Fruit fly (Drosophila melanogaster): ENCODE measurements around the gene CG14322.

CG14322 gene

DNA sequence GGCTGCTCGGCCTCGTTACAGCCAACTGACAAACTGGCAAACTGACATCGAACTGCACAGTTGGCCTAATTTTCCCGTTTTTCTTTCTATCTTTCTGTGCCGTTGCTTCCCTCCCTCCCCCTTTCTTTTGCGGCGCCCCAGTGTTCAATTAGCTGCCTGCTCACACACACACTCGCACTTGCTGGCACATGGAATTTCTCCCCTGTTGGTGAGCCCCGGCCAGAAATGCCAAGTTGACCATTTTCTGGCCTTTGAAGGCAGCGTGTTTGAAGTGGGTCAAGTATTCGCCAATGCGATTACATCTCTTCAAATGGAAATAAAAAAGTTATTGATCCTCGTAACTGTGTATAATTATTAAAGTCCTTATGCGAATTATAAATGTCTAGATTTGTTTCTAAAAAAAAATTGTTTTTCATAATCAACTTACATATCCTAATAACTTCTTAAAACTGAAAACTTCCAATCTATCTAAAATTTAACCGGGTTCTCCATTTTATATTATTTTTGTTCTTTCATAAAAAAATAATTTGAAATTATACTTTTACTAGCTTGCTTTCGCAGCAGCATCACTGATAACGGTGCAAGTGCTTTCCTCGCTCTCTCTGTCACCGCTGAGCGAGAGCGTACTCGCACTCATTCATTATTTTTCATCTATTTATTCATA is 33.3 kb downstream of the CG14322 start (continued):
- no peak for TF ChIP-seq CG32532 (GFP tag; IDR thresholded peaks at IDR 0.05)
- no peak for TF ChIP-seq CG7271 (tag; optimal IDR thresholded peaks at IDR 0.05)
- TF ChIP-seq CTCF (GFP tag; optimal IDR thresholded peaks at IDR 0.05), result no peak
- TF ChIP-seq zf30C (GFP tag; optimal IDR thresholded peaks at IDR 0.05), result no peak
- peak; percentile 62 for TF ChIP-seq kni (GFP tag; optimal IDR thresholded peaks at IDR 0.05)
- no peak for TF ChIP-seq GATAe (GFP tag; conservative IDR thresholded peaks at IDR 0.05)
- TF ChIP-seq CG15601 (tag; optimal IDR thresholded peaks at IDR 0.05), result peak; percentile 20
- peak; percentile 54 for TF ChIP-seq zen (tag; optimal IDR thresholded peaks at IDR 0.05)
- peak; percentile 23 for TF ChIP-seq unpg (GFP tag; optimal IDR thresholded peaks at IDR 0.05)
- peak in 1 of 2 experiments; percentile 7 for TF ChIP-seq Pdp1 (GFP tag; optimal IDR thresholded peaks at IDR 0.05)
- TF ChIP-seq CG11504 (tag; optimal IDR thresholded peaks at IDR 0.05), result peak; percentile 71
- TF ChIP-seq CG10565 (GFP tag; optimal IDR thresholded peaks at IDR 0.05), result no peak
- TF ChIP-seq CG13424 (tag; optimal IDR thresholded peaks at IDR 0.05), result peak; percentile 57
- peak; percentile 44 for TF ChIP-seq CG10267 (tag; optimal IDR thresholded peaks at IDR 0.05)
- TF ChIP-seq esg (GFP tag; conservative IDR thresholded peaks at IDR 0.05), result peak; percentile 30; the same call in 1 of the 2 replicates
- TF ChIP-seq psq (GFP tag; optimal IDR thresholded peaks at IDR 0.05), result no peak
- peak; percentile 61 for TF ChIP-seq D19A (tag; optimal IDR thresholded peaks at IDR 0.05)
- TF ChIP-seq Opbp (GFP tag; IDR thresholded peaks at IDR 0.05; ENCODE audit: partially characterized antibody), result no peak
- TF ChIP-seq CG5180 (GFP tag; optimal IDR thresholded peaks at IDR 0.05), result peak; percentile 52
- TF ChIP-seq croc (GFP tag; conservative IDR thresholded peaks at IDR 0.05), result no peak
- TF ChIP-seq CG12071 (GFP tag; optimal IDR thresholded peaks at IDR 0.05), result no peak
- no peak for TF ChIP-seq lov (optimal IDR thresholded peaks at IDR 0.05)
- 0 out of 3 replicates have a peak, but pooled peaks have one; percentile 53 for TF ChIP-seq lov (GFP tag; IDR thresholded peaks at IDR 0.05)
- TF ChIP-seq Adf1 (GFP tag; IDR thresholded peaks at IDR 0.05), result no peak
- peak; percentile 71 for TF ChIP-seq phol (tag; optimal IDR thresholded peaks at IDR 0.05)
- TF ChIP-seq CG33557 (GFP tag; optimal IDR thresholded peaks at IDR 0.05), result peak; percentile 17
- TF ChIP-seq Poxn (GFP tag; IDR thresholded peaks at IDR 0.05), result no peak
- TF ChIP-seq CG4820 (GFP tag; optimal IDR thresholded peaks at IDR 0.05), result peak; percentile 35
- no peak for TF ChIP-seq disco-r (GFP tag; optimal IDR thresholded peaks at IDR 0.05)
- TF ChIP-seq CG10147 (GFP tag; optimal IDR thresholded peaks at IDR 0.05), result peak; percentile 40
- no peak for TF ChIP-seq CG17802 (tag; optimal IDR thresholded peaks at IDR 0.05)
- TF ChIP-seq fru (optimal IDR thresholded peaks at IDR 0.05), result no peak
- peak; percentile 5 for TF ChIP-seq HmgD (GFP tag; optimal IDR thresholded peaks at IDR 0.05)
- TF ChIP-seq fd102C (GFP tag; optimal IDR thresholded peaks at IDR 0.05), result no peak
- no peak for TF ChIP-seq CG1647 (GFP tag; optimal IDR thresholded peaks at IDR 0.05)
- 0 out of 3 replicates have a peak, but pooled peaks have one; percentile 20 for TF ChIP-seq otp (GFP tag; IDR thresholded peaks at IDR 0.05)
- peak; percentile 50 for TF ChIP-seq CG7839 (tag; optimal IDR thresholded peaks at IDR 0.05)
- peak; percentile 5 for TF ChIP-seq Sry-δ (GFP tag; optimal IDR thresholded peaks at IDR 0.05)
- TF ChIP-seq Oaz (GFP tag; IDR thresholded peaks at IDR 0.05), result no peak
- no peak for TF ChIP-seq nau (GFP tag; optimal IDR thresholded peaks at IDR 0.05)
- TF ChIP-seq Ravus (GFP tag; IDR thresholded peaks at IDR 0.05), result no peak
- TF ChIP-seq CG13894 (tag; optimal IDR thresholded peaks at IDR 0.05), result no peak
- TF ChIP-seq CG8359 (GFP tag; optimal IDR thresholded peaks at IDR 0.05; ENCODE audit: borderline replicate concordance), result no peak
- no peak for TF ChIP-seq ham (GFP tag; IDR thresholded peaks at IDR 0.05)
- peak; percentile 72 for TF ChIP-seq gem (tag; optimal IDR thresholded peaks at IDR 0.05)
- peak; percentile 18 for TF ChIP-seq CG17359 (tag; optimal IDR thresholded peaks at IDR 0.05)
- TF ChIP-seq nerfin-2 (GFP tag; IDR thresholded peaks at IDR 0.05; ENCODE audit: partially characterized antibody), result no peak
- TF ChIP-seq h (optimal IDR thresholded peaks at IDR 0.05), result no peak
- peak in 1 of 2 experiments; percentile 51 for TF ChIP-seq Hr51 (GFP tag; optimal IDR thresholded peaks at IDR 0.05)
- no peak for TF ChIP-seq H15 (GFP tag; IDR thresholded peaks at IDR 0.05)
